Worm (Caenorhabditis elegans): ENCODE measurements around the gene vnut-1.

vnut-1 gene

DNA sequence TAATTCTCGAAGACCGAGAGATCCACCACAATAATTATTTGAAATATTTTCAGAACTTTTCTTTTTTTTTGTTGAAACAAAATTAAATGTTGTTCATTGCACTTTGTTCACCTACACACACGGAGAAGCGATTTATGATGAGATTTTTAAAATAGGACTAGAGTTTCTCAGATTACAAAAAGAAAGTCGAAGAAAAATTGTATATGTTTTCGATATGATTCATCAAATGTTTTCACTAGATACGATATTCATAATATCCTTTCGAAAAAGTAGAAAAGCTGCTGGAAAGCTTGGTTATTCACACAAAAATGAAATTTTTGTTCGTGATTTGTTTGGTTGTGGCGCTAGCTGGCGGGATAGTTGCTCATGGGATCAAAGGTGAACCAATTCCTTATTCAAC, 35.4 kb downstream of the vnut-1 start, which contains the start of gene F57C2.4:
Gene F57C2.4 (plus strand): TSS at position 301 of the 400 bp plus-strand sequence.
- TF ChIP-seq elt-1 (tag; optimal IDR thresholded peaks at IDR 0.05; ENCODE audit: borderline replicate concordance, insufficient read depth), result no peak

ce11 chrII:14527104-14527503, 37.5 kb downstream of the vnut-1 start:
- TF ChIP-seq nhr-12 (tag; optimal IDR thresholded peaks at IDR 0.05) (no peak), mab-5 (tag; optimal IDR thresholded peaks at IDR 0.05) (no peak), unc-120 (tag; optimal IDR thresholded peaks at IDR 0.05; ENCODE audit: poor library complexity, severe bottlenecking) (no peak), snpc-4 (tag; optimal IDR thresholded peaks at IDR 0.05) (no peak), nhr-28 (tag; optimal IDR thresholded peaks at IDR 0.05) (no peak)

- TF ChIP-seq mls-2 (tag; optimal IDR thresholded peaks at IDR 0.05), result peak; percentile 32
- TF ChIP-seq ceh-39 (tag; optimal IDR thresholded peaks at IDR 0.05), result no peak
- TF ChIP-seq ceh-83 (GFP tag; optimal IDR thresholded peaks at IDR 0.05), result no peak
- no peak for TF ChIP-seq ham-2 (GFP tag; optimal IDR thresholded peaks at IDR 0.05)
- peak; percentile 40 for TF ChIP-seq M03D4.4 (tag; optimal IDR thresholded peaks at IDR 0.05)
- TF ChIP-seq nhr-76 (tag; optimal IDR thresholded peaks at IDR 0.05), result no peak
- TF ChIP-seq cnd-1 (tag; optimal IDR thresholded peaks at IDR 0.05), result no peak
- no peak for TF ChIP-seq nhr-2 (tag; optimal IDR thresholded peaks at IDR 0.05)
- no peak for TF ChIP-seq blmp-1 (tag; optimal IDR thresholded peaks at IDR 0.05)
- TF ChIP-seq nhr-12 (tag; optimal IDR thresholded peaks at IDR 0.05), result no peak
- TF ChIP-seq lsy-2 (tag; optimal IDR thresholded peaks at IDR 0.05), result peak; percentile 95
- peak; percentile 49 for TF ChIP-seq lin-32 (GFP tag; optimal IDR thresholded peaks at IDR 0.05)
- peak; percentile 54 for TF ChIP-seq lin-13 (tag; optimal IDR thresholded peaks at IDR 0.05)
- no peak for TF ChIP-seq sem-2 (GFP tag; optimal IDR thresholded peaks at IDR 0.05)
- TF ChIP-seq mab-5 (tag; optimal IDR thresholded peaks at IDR 0.05), result no peak
- TF ChIP-seq sptf-1 (tag; optimal IDR thresholded peaks at IDR 0.05), result peak; percentile 83
- no peak for TF ChIP-seq nhr-28 (tag; optimal IDR thresholded peaks at IDR 0.05)
- TF ChIP-seq unc-39 (tag; optimal IDR thresholded peaks at IDR 0.05), result no peak
- no peak for TF ChIP-seq elt-1 (tag; optimal IDR thresholded peaks at IDR 0.05; ENCODE audit: borderline replicate concordance, insufficient read depth)
- TF ChIP-seq flh-1 (GFP tag; optimal IDR thresholded peaks at IDR 0.05), result no peak
- TF ChIP-seq pha-4 (tag; optimal IDR thresholded peaks at IDR 0.05), result no peak
- TF ChIP-seq ces-1 (GFP tag; optimal IDR thresholded peaks at IDR 0.05), result peak; percentile 87
- TF ChIP-seq snpc-4 (tag; optimal IDR thresholded peaks at IDR 0.05), result no peak
- TF ChIP-seq zip-8 (tag; optimal IDR thresholded peaks at IDR 0.05), result no peak
- TF ChIP-seq hlh-1 (tag; optimal IDR thresholded peaks at IDR 0.05), result no peak
- TF ChIP-seq unc-120 (tag; optimal IDR thresholded peaks at IDR 0.05; ENCODE audit: poor library complexity, severe bottlenecking), result peak; percentile 31
- peak; percentile 61 for TF ChIP-seq nhr-237 (tag; optimal IDR thresholded peaks at IDR 0.05)
- no peak for TF ChIP-seq elt-3 (tag; optimal IDR thresholded peaks at IDR 0.05)
- TF ChIP-seq mep-1 (tag; optimal IDR thresholded peaks at IDR 0.05), result peak; percentile 20
- TF ChIP-seq drap-1 (GFP tag; optimal IDR thresholded peaks at IDR 0.05), result peak; percentile 51
- TF ChIP-seq ceh-43 (GFP tag; optimal IDR thresholded peaks at IDR 0.05), result peak; percentile 85
- peak; percentile 31 for TF ChIP-seq bed-3 (GFP tag; optimal IDR thresholded peaks at IDR 0.05)
- TF ChIP-seq ztf-11 (tag; optimal IDR thresholded peaks at IDR 0.05), result no peak
- no peak for TF ChIP-seq unc-62 (GFP tag; optimal IDR thresholded peaks at IDR 0.05)
- TF ChIP-seq tbx-8 (GFP tag; optimal IDR thresholded peaks at IDR 0.05), result no peak
Observed at ce11 chrII:14528233-14528802, 38.7 kb downstream of the vnut-1 start, which contains the start of the genes F57C2.5 and spat-1. Gene F57C2.5 (minus strand): TSS chrII:14528239. Gene spat-1 (plus strand): TSS chrII:14528752.

- TF ChIP-seq unc-62 (GFP tag; optimal IDR thresholded peaks at IDR 0.05) (no peak), hlh-1 (tag; optimal IDR thresholded peaks at IDR 0.05) (no peak), nhr-237 (tag; optimal IDR thresholded peaks at IDR 0.05) (no peak), cnd-1 (tag; optimal IDR thresholded peaks at IDR 0.05) (no peak), nhr-76 (tag; optimal IDR thresholded peaks at IDR 0.05) (no peak), nhr-12 (tag; optimal IDR thresholded peaks at IDR 0.05) (no peak), lin-13 (tag; optimal IDR thresholded peaks at IDR 0.05) (no peak), flh-1 (GFP tag; optimal IDR thresholded peaks at IDR 0.05) (no peak), unc-120 (tag; optimal IDR thresholded peaks at IDR 0.05; ENCODE audit: poor library complexity, severe bottlenecking) (no peak), ces-1 (GFP tag; optimal IDR thresholded peaks at IDR 0.05) (no peak), lsy-2 (tag; optimal IDR thresholded peaks at IDR 0.05) (no peak), ham-2 (GFP tag; optimal IDR thresholded peaks at IDR 0.05) (no peak)
Observed at ce11 chrII:14534000-14534399, 44.4 kb downstream of the vnut-1 start, which contains the start of gene C04H5.1. Gene C04H5.1 (plus strand): TSS chrII:14534300.

Data from whole organism, mixed stage, embryonic.